Worm (Caenorhabditis elegans): Measurements from ENCODE around the gene nduv-3.

ce11 chrIV:2666127-2666526, 25.0 kb downstream of the nduv-3 start:
- TF ChIP-seq Y48G9A.11 (GFP tag; IDR thresholded peaks at IDR 0.05), result no peak
- no peak for TF ChIP-seq unc-62 (GFP tag; optimal IDR thresholded peaks at IDR 0.05 in 1 of 2)
- TF ChIP-seq unc-62 (tag; optimal IDR thresholded peaks at IDR 0.05), result no peak
- TF ChIP-seq snpc-4 (tag; optimal IDR thresholded peaks at IDR 0.05), result no peak
- peak in 1 of 2 experiments; percentile 28 for TF ChIP-seq lsy-2 (tag; optimal IDR thresholded peaks at IDR 0.05)
- TF ChIP-seq rbr-2 (tag; optimal IDR thresholded peaks at IDR 0.05), result no peak
- TF ChIP-seq ZK546.5 (tag; optimal IDR thresholded peaks at IDR 0.05), result no peak
- TF ChIP-seq lin-1 (GFP tag; IDR thresholded peaks at IDR 0.05), result no peak
- no peak for TF ChIP-seq nhr-41 (GFP tag; IDR thresholded peaks at IDR 0.05)
- TF ChIP-seq nhr-28 (tag; optimal IDR thresholded peaks at IDR 0.05), result no peak
- no peak for TF ChIP-seq dmd-9 (GFP tag; IDR thresholded peaks at IDR 0.05)
- no peak for TF ChIP-seq pha-4 (GFP tag; IDR thresholded peaks at IDR 0.05)
- no peak for TF ChIP-seq pha-4 (tag; optimal IDR thresholded peaks at IDR 0.05)
- TF ChIP-seq nhr-76 (tag; optimal IDR thresholded peaks at IDR 0.05), result no peak
- no peak for TF ChIP-seq nhr-10 (tag; optimal IDR thresholded peaks at IDR 0.05)

Measured in whole organism, L4 larva.